Worm (Caenorhabditis elegans) whole organism, L1 larva: ENCODE results near the gene M110.10.

Source experiments
- C04F5.9 ChIP-seq: sonication (generic microtip); optimal IDR thresholded peaks from 2 replicates; lab custom pipeline; 2016; ENCODE audit warnings: missing genetic modification characterization, missing compliant biosample characterization
- blmp-1 ChIP-seq: fragments of 150-350 bp; optimal IDR thresholded peaks from 2 replicates; lab custom pipeline; 2014; ENCODE audit warnings: missing biosample characterization, missing genetic modification characterization
- ceh-63 ChIP-seq: fragments of 200-800 bp; sonication (Bioruptor generic); optimal IDR thresholded peaks from 2 replicates; lab custom pipeline; 2018; ENCODE audit warnings: mild to moderate bottlenecking, missing genetic modification characterization, missing compliant biosample characterization
- ceh-88 ChIP-seq: fragments of 200-800 bp; sonication (Bioruptor generic); IDR thresholded peaks from 2 replicates; pipeline ENCODE4 v1.3.6; 2022; ENCODE audit warnings: missing genetic modification characterization, missing compliant biosample characterization
- efl-1 ChIP-seq, 4 experiments: fragments of 150-350 bp; optimal IDR thresholded peaks in 3 of 4; peaks in 1 of 4; 1 replicate in 1 of 4; 2 replicates in 3 of 4; lab custom pipeline; 2014; ENCODE audit warnings: missing biosample characterization in 2 of 4, missing genetic modification characterization in 2 of 4, missing genetic modification reagents in 2 of 4
- efl-3 ChIP-seq: fragments of 200-800 bp; sonication (Bioruptor generic); optimal IDR thresholded peaks from 2 replicates; lab custom pipeline; 2018; ENCODE audit warnings: mild to moderate bottlenecking, missing genetic modification characterization, missing compliant biosample characterization
- egl-13 ChIP-seq: sonication (generic microtip); optimal IDR thresholded peaks from 2 replicates; lab custom pipeline; 2016; ENCODE audit warnings: missing genotype, missing genetic modification reagents, missing genetic modification characterization, missing compliant biosample characterization
- egl-27 ChIP-seq, 2 experiments: fragments of 150-350 bp in 1 of 2; sonication (generic microtip); optimal IDR thresholded peaks; 3 replicates each; lab custom pipeline; 2017 to 2018; ENCODE audit warnings: missing biosample characterization in 2 of 2, missing genetic modification characterization in 2 of 2, missing genetic modification reagents in 2 of 2
- elt-2 ChIP-seq: sonication (generic microtip); optimal IDR thresholded peaks from 2 replicates; lab custom pipeline; 2016; ENCODE audit warnings: missing genetic modification characterization, mild to moderate bottlenecking, inconsistent platforms, missing compliant biosample characterization, missing genetic modification reagents
- elt-3 ChIP-seq, 6 experiments: fragments of 150-350 bp in 1 of 6; sonication (generic microtip); optimal IDR thresholded peaks; 2 replicates each; lab custom pipeline; 2017 to 2018; ENCODE audit warnings: missing biosample characterization in 6 of 6, missing genetic modification characterization in 6 of 6, inconsistent platforms in 1 of 6
- ets-5 ChIP-seq: fragments of 200-800 bp; sonication (Bioruptor generic); IDR thresholded peaks from 2 replicates; pipeline ENCODE4 v1.3.6; 2022; ENCODE audit warnings: missing genetic modification characterization, missing compliant biosample characterization
- fkh-10 ChIP-seq: sonication (generic microtip); optimal IDR thresholded peaks from 2 replicates; lab custom pipeline; 2017; ENCODE audit warnings: missing biosample characterization, missing genetic modification reagents, missing genetic modification characterization
- fkh-8 ChIP-seq: sonication (generic microtip); optimal IDR thresholded peaks from 2 replicates; lab custom pipeline; 2016; ENCODE audit warnings: mild to moderate bottlenecking, missing genetic modification characterization, missing compliant biosample characterization
- fos-1 ChIP-seq: fragments of 150-350 bp; optimal IDR thresholded peaks from 2 replicates; lab custom pipeline; 2014; ENCODE audit warnings: missing biosample characterization, missing genetic modification characterization
- lin-14 ChIP-seq: fragments of 200-800 bp; sonication (Bioruptor generic); optimal IDR thresholded peaks from 2 replicates; lab custom pipeline; 2018; ENCODE audit warnings: mild to moderate bottlenecking, missing genetic modification characterization, moderate library complexity, missing compliant biosample characterization
- lin-15B ChIP-seq: fragments of 150-350 bp; sonication (generic microtip); optimal IDR thresholded peaks from 3 replicates; lab custom pipeline; 2014; ENCODE audit warnings: missing biosample characterization, missing genetic modification characterization
- lin-39 ChIP-seq: fragments of 150-350 bp; optimal IDR thresholded peaks from 2 replicates; lab custom pipeline; 2014; ENCODE audit warnings: missing biosample characterization, missing genetic modification reagents, missing genetic modification characterization
- mab-9 ChIP-seq: fragments of 200-800 bp; sonication (Bioruptor generic); IDR thresholded peaks from 2 replicates; pipeline ENCODE4 v1.3.6; 2022; ENCODE audit warnings: missing genetic modification reagents, missing genetic modification characterization, missing compliant biosample characterization
- mep-1 ChIP-seq: fragments of 150-350 bp; optimal IDR thresholded peaks from 2 replicates; lab custom pipeline; 2014; ENCODE audit warnings: missing biosample characterization, missing genetic modification characterization
- nhr-237 ChIP-seq: fragments of 150-350 bp; optimal IDR thresholded peaks from 2 replicates; lab custom pipeline; 2014; ENCODE audit warnings: missing biosample characterization, missing genetic modification characterization
- nhr-47 ChIP-seq: sonication (generic microtip); optimal IDR thresholded peaks from 2 replicates; lab custom pipeline; 2016; ENCODE audit warnings: mild to moderate bottlenecking, missing genetic modification characterization, moderate library complexity, missing compliant biosample characterization
- nhr-77 ChIP-seq: fragments of 150-350 bp; optimal IDR thresholded peaks from 2 replicates; lab custom pipeline; 2014; ENCODE audit warnings: missing biosample characterization, missing genetic modification characterization
- nhr-84 ChIP-seq: sonication (generic microtip); optimal IDR thresholded peaks from 2 replicates; lab custom pipeline; 2017; ENCODE audit warnings: missing biosample characterization, missing genetic modification characterization
- nhr-85 ChIP-seq: sonication (generic microtip); peaks from one replicate; lab custom pipeline; 2016; ENCODE audit warnings: missing genetic modification characterization, inconsistent platforms, missing compliant biosample characterization
- snpc-4 ChIP-seq: fragments of 150-350 bp; optimal IDR thresholded peaks from 2 replicates; lab custom pipeline; 2014; ENCODE audit warnings: missing biosample characterization, missing genetic modification characterization
- snu-23 ChIP-seq: sonication (generic microtip); optimal IDR thresholded peaks from 2 replicates; lab custom pipeline; 2016; ENCODE audit warnings: missing genetic modification characterization, missing compliant biosample characterization
- sox-4 ChIP-seq: sonication (generic microtip); optimal IDR thresholded peaks from 2 replicates; lab custom pipeline; 2016; ENCODE audit warnings: missing genetic modification characterization, missing compliant biosample characterization
- swsn-7 ChIP-seq: sonication (generic microtip); optimal IDR thresholded peaks from 2 replicates; lab custom pipeline; 2016; ENCODE audit warnings: missing genetic modification characterization, missing compliant biosample characterization
- unc-130 ChIP-seq: fragments of 150-350 bp; optimal IDR thresholded peaks from 2 replicates; lab custom pipeline; 2017; ENCODE audit warnings: missing biosample characterization, missing genetic modification characterization, inconsistent platforms
- unc-62 ChIP-seq: fragments of 150-350 bp; optimal IDR thresholded peaks from 2 replicates; lab custom pipeline; 2014; ENCODE audit warnings: missing biosample characterization, missing genetic modification reagents, missing genetic modification characterization
- vab-15 ChIP-seq: sonication (generic microtip); optimal IDR thresholded peaks from 2 replicates; lab custom pipeline; 2017; ENCODE audit warnings: missing genotype, mild to moderate bottlenecking, missing genetic modification characterization, missing compliant biosample characterization

Gene M110.10

DNA sequence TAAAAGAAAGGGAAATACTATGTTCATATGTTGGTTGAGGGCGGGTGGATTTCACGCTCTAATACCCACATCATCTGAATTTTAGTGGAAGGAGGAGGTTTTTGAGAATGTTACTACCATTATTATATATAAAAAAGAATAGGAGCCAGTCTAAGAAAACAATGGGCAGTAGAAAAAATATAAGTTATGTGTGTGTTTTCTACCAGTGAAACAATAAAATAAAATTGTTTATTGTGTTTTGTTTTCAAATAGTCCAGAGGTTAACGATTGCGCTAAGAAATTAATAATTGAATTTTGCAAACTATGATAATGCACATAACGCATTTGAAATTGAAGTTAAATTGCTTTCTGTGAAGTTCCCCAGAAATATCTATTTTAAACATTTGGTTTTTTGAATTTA lies 4.8 kb downstream of the M110.10 start, which contains the start of gene M110.8:
Gene M110.8 (minus strand): TSS at position 101 of the 400 bp plus-strand sequence.
- no peak for TF ChIP-seq fos-1
- TF ChIP-seq vab-15: no peak
- TF ChIP-seq egl-13 (tag; lab: Kevin White, UChicago): no peak
- TF ChIP-seq lin-15B: no peak
- no peak for TF ChIP-seq mep-1
- TF ChIP-seq nhr-84: no peak

DNA sequence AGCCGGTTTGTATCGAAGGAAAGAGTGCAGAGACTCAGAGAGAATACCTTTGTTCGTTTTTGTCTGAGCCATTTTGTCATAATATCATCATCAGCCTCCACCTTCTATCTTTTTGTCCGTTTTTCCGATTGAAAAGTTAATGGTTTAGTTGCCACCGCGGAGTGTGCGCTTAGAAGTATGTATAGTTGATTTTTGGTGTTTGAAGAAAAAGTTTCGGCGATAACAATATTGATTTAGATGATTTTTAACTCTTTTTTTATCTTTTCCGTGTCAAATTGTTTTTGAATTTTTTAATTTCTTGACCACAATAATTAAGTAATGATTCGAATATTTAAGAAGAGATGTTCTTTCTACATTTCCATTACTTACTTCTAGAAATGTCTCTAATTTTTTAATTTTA lies 8.7 kb downstream of the M110.10 start:
- no peak for TF ChIP-seq efl-1 (optimal IDR thresholded peaks at IDR 0.05; lab: Kevin White, UChicago)
- peak in 1 of 2 experiments; percentile 79 for TF ChIP-seq efl-1 (GFP tag; optimal IDR thresholded peaks at IDR 0.05 in 1 of 2; lab: Kevin White, UChicago)
- TF ChIP-seq mab-9 (GFP tag; lab: Robert Waterston, UW): no peak
- TF ChIP-seq nhr-77 (tag; lab: Kevin White, UChicago): no peak
- TF ChIP-seq lin-15B: no peak
- no peak for TF ChIP-seq C04F5.9 (tag; lab: Kevin White, UChicago)
- TF ChIP-seq efl-3 (GFP tag; lab: Kevin White, UChicago): no peak
- peak; percentile 30 for TF ChIP-seq elt-2
- no peak for TF ChIP-seq lin-39 (tag; lab: Kevin White, UChicago)
- TF ChIP-seq nhr-85 (tag; lab: Kevin White, UChicago): no peak
- no peak for TF ChIP-seq swsn-7 (tag; lab: Kevin White, UChicago)
- TF ChIP-seq ceh-88 (GFP tag; lab: Robert Waterston, UW): no peak
- no peak for TF ChIP-seq nhr-47 (tag; lab: Kevin White, UChicago)
- no peak for TF ChIP-seq lin-14 (GFP tag; lab: Kevin White, UChicago)
- TF ChIP-seq egl-27 (tag; optimal IDR thresholded peaks at IDR 0.05; lab: Kevin White, UChicago): no peak
- TF ChIP-seq unc-62 (GFP tag; lab: Kevin White, UChicago): no peak
- TF ChIP-seq, all 84 proteins: peak for 2

DNA sequence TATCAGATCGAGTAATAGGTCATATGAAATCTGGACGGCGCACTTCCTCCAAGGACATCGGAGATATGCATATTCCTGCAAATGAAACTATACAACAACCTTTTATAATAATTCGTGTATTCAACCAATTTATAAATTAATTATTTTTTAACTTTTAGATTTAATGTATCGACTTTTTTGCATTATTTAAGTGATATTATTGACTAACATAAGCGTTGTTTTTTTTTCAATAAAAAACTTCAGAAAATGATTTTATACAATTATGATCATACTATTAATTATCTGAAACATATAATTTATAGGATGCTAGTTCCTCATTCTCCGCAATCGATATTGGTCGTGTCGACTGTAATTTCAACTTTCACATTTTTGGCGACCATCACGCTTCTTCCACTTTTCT lies 10.2 kb downstream of the M110.10 start, which contains the start of gene col-76:
Gene col-76 (plus strand): TSS at position 301 of the 400 bp plus-strand sequence.
- TF ChIP-seq nhr-85 (tag; lab: Kevin White, UChicago): no peak
- no peak for TF ChIP-seq C04F5.9 (tag; lab: Kevin White, UChicago)
- no peak for TF ChIP-seq sox-4 (tag; lab: Kevin White, UChicago)
- TF ChIP-seq snu-23 (GFP tag; lab: Kevin White, UChicago): no peak
- TF ChIP-seq ceh-63 (GFP tag; lab: Kevin White, UChicago): no peak
- no peak for TF ChIP-seq nhr-237 (tag; lab: Kevin White, UChicago)
- TF ChIP-seq fkh-8 (tag; lab: Kevin White, UChicago): no peak

DNA sequence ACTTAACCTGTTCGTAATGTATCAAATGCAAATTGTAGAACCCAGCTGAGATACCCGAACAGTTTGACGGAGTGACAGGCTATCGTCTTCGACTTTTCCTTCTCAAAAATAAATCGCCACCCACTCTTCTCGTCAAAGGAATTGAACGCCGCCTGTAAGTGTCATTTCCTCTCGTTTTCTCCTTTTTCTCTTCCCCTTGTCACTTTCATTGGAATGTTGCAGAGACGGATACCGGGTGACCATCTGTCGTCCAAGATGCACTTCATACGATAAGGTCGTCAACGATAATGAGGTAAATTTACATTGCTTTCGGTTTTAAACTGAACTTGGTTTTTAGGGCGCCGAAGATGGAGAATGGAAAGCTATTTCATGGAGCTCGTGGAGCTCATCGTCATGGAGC lies 14.5 kb downstream of the M110.10 start:
- TF ChIP-seq mep-1 (no peak), nhr-85 (tag; lab: Kevin White, UChicago) (peak; percentile 30), snpc-4 (no peak), lin-14 (GFP tag; lab: Kevin White, UChicago) (peak; percentile 34), blmp-1 (peak; percentile 100), elt-3 (tag; optimal IDR thresholded peaks at IDR 0.05; lab: Kevin White, UChicago) (peak in 1 of 6 experiments; percentile 27)
- TF ChIP-seq, all 84 proteins: peak for 4

DNA sequence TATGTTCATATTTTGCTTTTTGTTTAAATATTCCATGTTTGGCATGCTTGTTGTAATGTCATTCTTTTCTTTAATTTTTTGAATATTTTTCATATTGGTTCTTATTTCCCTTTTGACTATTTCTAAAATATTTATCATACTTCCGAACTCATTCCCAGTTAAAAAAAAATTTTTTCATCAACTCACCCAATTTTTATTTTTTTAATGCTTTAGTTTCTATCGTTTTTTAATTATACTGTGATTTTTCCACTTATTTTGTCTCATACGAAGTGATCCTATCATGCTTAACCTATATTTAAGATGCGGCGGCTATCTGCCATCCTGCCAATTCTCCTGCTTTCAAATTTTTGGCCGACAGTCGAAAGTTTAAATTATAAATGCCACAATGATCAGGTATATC lies 15.8 kb downstream of the M110.10 start, which contains the start of gene qua-1:
Gene qua-1 (plus strand): TSS at position 301 of the 400 bp plus-strand sequence.
- TF ChIP-seq fkh-10 (GFP tag; lab: Kevin White, UChicago) (no peak), snu-23 (GFP tag; lab: Kevin White, UChicago) (no peak), ets-5 (GFP tag; lab: Robert Waterston, UW) (no peak)

DNA sequence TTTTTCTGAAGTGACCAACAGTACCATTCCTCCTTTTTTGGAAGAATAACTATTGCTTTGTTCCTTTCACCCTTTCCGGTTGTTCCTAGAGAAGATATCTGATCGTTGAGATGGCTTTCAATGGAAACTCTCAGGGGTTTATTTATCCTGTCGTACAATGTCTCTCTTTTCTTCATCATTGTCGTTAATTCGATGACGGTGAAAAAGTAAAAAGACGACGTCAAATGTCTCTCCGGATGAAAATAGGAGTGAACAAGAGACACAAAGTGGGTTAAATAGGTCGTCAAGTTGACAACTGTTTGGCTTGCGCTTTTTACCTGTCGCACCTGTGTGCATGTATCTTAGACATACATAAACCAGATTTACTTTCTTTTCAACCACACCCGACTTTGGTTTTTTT lies 20.3 kb downstream of the M110.10 start:
- TF ChIP-seq unc-130 (tag; lab: Kevin White, UChicago) (no peak), fos-1 (no peak), blmp-1 (peak; percentile 96)
